Fruit fly (Drosophila melanogaster) Kc167 (cell line): Measurements from ENCODE around the gene norpA.

Source experiments
- Sin3A ChIP-seq: fragments of >200 bp; optimal IDR thresholded peaks from 2 replicates; lab custom pipeline; 2018; ENCODE audit warnings: missing external identifiers
- h ChIP-seq: fragments of >200 bp; optimal IDR thresholded peaks from 3 replicates; lab custom pipeline; 2018; ENCODE audit warnings: missing external identifiers
- insv ChIP-seq: fragments of >200 bp; optimal IDR thresholded peaks from 3 replicates; lab custom pipeline; 2018; ENCODE audit warnings: missing external identifiers
- psq ChIP-seq: fragments of >200 bp; optimal IDR thresholded peaks from 2 replicates; lab custom pipeline; 2017; ENCODE audit warnings: missing external identifiers
- ttk ChIP-seq: sonication (Bioruptor generic); optimal IDR thresholded peaks from 2 replicates; lab custom pipeline; 2017; ENCODE audit warnings: missing external identifiers

dm6 chrX:4305980-4306379 lies 16.4 kb upstream of the norpA start:
- TF ChIP-seq ttk (lab: Kevin White, UChicago) (no peak), h (lab: Kevin White, UChicago) (no peak), insv (lab: Kevin White, UChicago) (no peak), Sin3A (lab: Kevin White, UChicago) (no peak), psq (lab: Kevin White, UChicago) (no peak)
